Worm (Caenorhabditis elegans) whole organism, L4 larva: ENCODE data around the gene stt-3.
A peak's percentile ranks its signal among the peaks of the same experiment; 100 is the strongest.

Experiments
- D1046.2 ChIP-seq: fragments of 200-800 bp; sonication (Bioruptor generic); IDR thresholded peaks from 2 replicates; pipeline ENCODE4 v1.3.6; 2022; ENCODE audit warnings: missing genetic modification characterization, missing compliant biosample characterization
- F26F4.8 ChIP-seq: fragments of 200-800 bp; sonication (Bioruptor generic); conservative IDR thresholded peaks from 2 replicates; pipeline ENCODE4 v1.3.6; 2022; ENCODE audit warnings: missing genetic modification characterization, missing compliant biosample characterization
- aha-1 ChIP-seq: fragments of 150-350 bp; peaks from one replicate; lab custom pipeline; 2014; ENCODE audit warnings: missing biosample characterization, missing genetic modification characterization
- ama-1 ChIP-seq: fragments of 150-350 bp; optimal IDR thresholded peaks from 2 replicates; lab custom pipeline; 2014; ENCODE audit warnings: inconsistent platforms, mixed read lengths
- ceh-20 ChIP-seq: fragments of 200-800 bp; sonication (Bioruptor generic); IDR thresholded peaks from 2 replicates; pipeline ENCODE4 v1.3.6; 2022; ENCODE audit warnings: missing genetic modification reagents, missing genetic modification characterization, missing compliant biosample characterization
- daf-8 ChIP-seq: fragments of 200-800 bp; sonication (Bioruptor generic); IDR thresholded peaks from 2 replicates; pipeline ENCODE4 v1.3.6; 2022; ENCODE audit warnings: missing genetic modification characterization, missing compliant biosample characterization
- dpl-1 ChIP-seq: fragments of 150-350 bp; optimal IDR thresholded peaks from 2 replicates; lab custom pipeline; 2014; ENCODE audit warnings: missing biosample characterization, missing genetic modification reagents, missing genetic modification characterization
- fkh-10 ChIP-seq: fragments of 150-350 bp; optimal IDR thresholded peaks from 2 replicates; lab custom pipeline; 2014; ENCODE audit warnings: missing biosample characterization, missing genetic modification reagents, missing genetic modification characterization
- gei-8 ChIP-seq: fragments of 200-800 bp; sonication (Bioruptor generic); optimal IDR thresholded peaks from 2 replicates; lab custom pipeline; 2018; ENCODE audit warnings: mild to moderate bottlenecking, missing genetic modification characterization, missing compliant biosample characterization
- lim-7 ChIP-seq: fragments of 200-800 bp; sonication (Bioruptor generic); IDR thresholded peaks from 2 replicates; pipeline ENCODE4 v1.3.6; 2022; ENCODE audit warnings: missing genetic modification characterization, missing compliant biosample characterization
- nhr-28 ChIP-seq: fragments of 150-350 bp; optimal IDR thresholded peaks from 2 replicates; lab custom pipeline; 2014; ENCODE audit warnings: missing biosample characterization, missing genetic modification characterization
- nhr-41 ChIP-seq: fragments of 200-800 bp; sonication (Bioruptor generic); IDR thresholded peaks from 2 replicates; pipeline ENCODE4 v1.3.6; 2022; ENCODE audit warnings: missing genetic modification reagents, missing genetic modification characterization, missing compliant biosample characterization
- snpc-4 ChIP-seq: fragments of 150-350 bp; optimal IDR thresholded peaks from 2 replicates; lab custom pipeline; 2014; ENCODE audit warnings: missing biosample characterization, missing genetic modification characterization
- spr-3 ChIP-seq: fragments of 200-800 bp; sonication (Bioruptor generic); optimal IDR thresholded peaks from 2 replicates; lab custom pipeline; 2018; ENCODE audit warnings: mild to moderate bottlenecking, missing genetic modification characterization, missing compliant biosample characterization
- tag-97 ChIP-seq: fragments of 200-800 bp; sonication (Bioruptor generic); IDR thresholded peaks from 2 replicates; pipeline ENCODE4 v1.3.6; 2022; ENCODE audit warnings: missing genetic modification characterization, missing compliant biosample characterization
- tra-1 ChIP-seq: fragments of 200-800 bp; sonication (Bioruptor generic); IDR thresholded peaks from 2 replicates; pipeline ENCODE4 v1.3.6; 2022; ENCODE audit warnings: missing genetic modification reagents, missing genetic modification characterization, missing compliant biosample characterization
- unc-62 ChIP-seq, 3 experiments: fragments of 150-350 bp in 1 of 3; sonication (generic microtip); optimal IDR thresholded peaks in 2 of 3; peaks in 1 of 3; 1 replicate in 1 of 3; 2 replicates in 2 of 3; lab custom pipeline; 2014 to 2017; ENCODE audit warnings: missing biosample characterization in 3 of 3, missing genetic modification characterization in 3 of 3, missing genetic modification reagents in 3 of 3, missing genotype in 1 of 3

stt-3 gene

DNA sequence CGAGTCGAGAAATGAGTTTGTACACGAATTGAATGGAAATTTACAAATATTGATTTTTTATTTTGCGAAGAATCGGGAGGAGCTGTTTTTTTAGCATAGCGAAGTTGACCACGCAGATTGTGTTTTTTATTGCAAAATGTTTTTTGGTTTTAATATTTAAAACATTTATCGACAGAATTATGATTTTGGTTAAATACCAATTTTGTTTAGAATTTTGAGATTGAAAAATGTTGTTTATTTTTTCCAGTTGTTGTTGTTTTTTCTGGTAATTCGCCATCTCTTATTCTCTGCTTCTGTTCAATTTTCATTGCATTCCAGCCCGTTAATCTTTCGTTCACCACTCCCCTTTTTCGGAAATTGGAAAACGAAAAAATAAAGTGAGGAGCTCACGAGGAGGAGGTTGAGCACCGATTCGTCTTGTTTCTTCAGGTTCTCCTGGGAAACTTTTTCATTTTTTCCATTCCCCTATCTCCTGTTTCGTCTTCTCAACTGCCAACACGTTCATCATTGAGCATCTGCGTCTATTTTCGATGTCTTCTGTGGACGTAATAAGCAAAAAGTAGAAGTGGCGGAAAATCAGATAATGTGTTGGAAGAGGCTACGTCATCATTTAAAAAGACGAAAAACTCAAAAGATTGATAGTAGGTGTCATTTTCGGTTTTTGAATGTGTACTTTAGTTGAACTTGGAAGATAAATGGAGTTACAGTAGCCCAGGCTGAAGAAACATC is 47.7 kb downstream of the stt-3 start, which contains the start of gene F47D12.7:
TSS of gene F47D12.7 (minus strand) at position 51 of the 729 bp plus-strand sequence.
- TF ChIP-seq unc-62 (GFP tag; optimal IDR thresholded peaks at IDR 0.05 in 1 of 2; lab: Kevin White, UChicago) (peak in 1 of 2 experiments; percentile 97), unc-62 (tag; optimal IDR thresholded peaks at IDR 0.05; lab: Kevin White, UChicago) (no peak), ceh-20 (GFP tag; lab: Robert Waterston, UW) (0 out of 2 replicates have a peak, but pooled peaks have one; percentile 15), daf-8 (no peak), dpl-1 (GFP tag; lab: Kevin White, UChicago) (no peak)
- TF ChIP-seq, all 104 proteins: peak for 2

DNA sequence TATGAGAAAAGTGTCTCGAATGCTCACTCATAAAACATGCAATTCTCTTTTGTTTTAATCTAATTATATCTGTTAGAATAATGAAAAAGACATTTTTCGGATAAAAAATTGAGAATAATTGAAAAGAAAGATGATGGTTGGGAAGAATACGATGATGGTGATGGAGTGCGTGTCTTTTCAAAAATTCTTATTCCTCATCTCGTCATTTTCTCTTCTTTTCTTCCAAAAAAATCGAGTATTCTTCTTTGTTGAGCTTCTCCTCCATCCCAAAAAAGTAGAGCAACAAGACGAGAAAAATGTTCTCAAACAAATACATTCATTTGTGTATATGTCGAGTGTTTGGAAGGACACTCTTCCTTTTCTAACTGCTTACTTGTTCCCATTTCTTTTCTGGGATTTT is 49.2 kb downstream of the stt-3 start:
- TF ChIP-seq unc-62 (GFP tag; optimal IDR thresholded peaks at IDR 0.05 in 1 of 2; lab: Kevin White, UChicago) (peak in 1 of 2 experiments; percentile 91), unc-62 (tag; optimal IDR thresholded peaks at IDR 0.05; lab: Kevin White, UChicago) (no peak), spr-3 (no peak), nhr-41 (no peak), F26F4.8 (GFP tag; lab: Robert Waterston, UW) (no peak), tra-1 (no peak), tag-97 (no peak), lim-7 (GFP tag; lab: Robert Waterston, UW) (no peak), D1046.2 (GFP tag; lab: Robert Waterston, UW) (no peak), fkh-10 (GFP tag; lab: Kevin White, UChicago) (peak; percentile 20)

DNA sequence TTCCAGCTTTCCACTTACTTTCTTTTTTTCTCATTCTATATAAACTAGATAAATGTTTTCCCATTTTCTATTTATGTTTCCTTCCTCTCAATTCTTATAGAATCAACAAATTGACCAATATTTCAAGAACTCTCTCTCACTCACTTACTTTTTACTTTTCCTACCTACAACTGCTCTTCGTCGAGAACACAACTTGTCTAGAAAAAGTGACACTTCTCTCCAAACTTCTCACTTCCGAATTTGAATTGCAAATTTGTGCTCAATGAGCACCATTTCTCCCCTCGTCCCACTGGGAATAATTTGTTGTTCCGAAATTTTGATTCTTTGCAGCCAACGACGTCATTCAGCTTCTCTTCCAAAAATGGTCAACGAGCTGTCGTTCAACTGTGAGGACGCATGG is 49.7 kb downstream of the stt-3 start, which contains the start of gene F47D12.3:
TSS of gene F47D12.3 (plus strand) at position 331 of the 400 bp plus-strand sequence.
- TF ChIP-seq unc-62 (GFP tag; optimal IDR thresholded peaks at IDR 0.05 in 1 of 2; lab: Kevin White, UChicago) (peak in 1 of 2 experiments; percentile 97), unc-62 (tag; optimal IDR thresholded peaks at IDR 0.05; lab: Kevin White, UChicago) (no peak), snpc-4 (tag; lab: Kevin White, UChicago) (no peak), ceh-20 (GFP tag; lab: Robert Waterston, UW) (peak; percentile 18; the same call in 1 of the 2 replicates)

DNA sequence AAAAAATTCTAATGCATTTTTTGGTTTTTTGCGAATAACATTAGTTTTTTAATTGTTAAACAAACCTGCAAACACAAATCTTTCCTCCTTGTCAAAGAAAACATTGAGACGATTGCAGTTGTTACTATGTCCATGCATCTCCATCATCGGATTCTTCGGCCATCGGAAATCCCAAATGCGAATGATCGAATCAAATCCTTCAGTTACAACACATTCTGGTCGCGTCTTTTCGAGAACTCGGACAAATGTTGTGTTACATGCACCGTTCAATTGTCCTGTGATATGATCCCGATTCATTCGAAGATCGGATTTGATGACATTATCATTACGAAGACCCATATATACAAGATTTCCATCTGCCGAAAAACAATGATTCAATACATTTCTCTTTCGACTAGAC is 51.9 kb downstream of the stt-3 start:
- TF ChIP-seq aha-1 (peak; percentile 98), ama-1 (peak; percentile 5), gei-8 (GFP tag; lab: Kevin White, UChicago) (no peak), nhr-28 (tag; lab: Kevin White, UChicago) (no peak)
- TF ChIP-seq, all 104 proteins: peak for 2
